Fruit fly (Drosophila melanogaster) whole organism, embryonic: ENCODE results near the gene CG7601.
A peak's percentile ranks its signal among the peaks of the same experiment; 100 is the strongest.

Experiments
- ATbp ChIP-seq: fragments of 200-800 bp; sonication (Bioruptor generic); optimal IDR thresholded peaks from 2 replicates; lab custom pipeline; 2017; ENCODE audit warnings: missing biosample characterization, mild to moderate bottlenecking, missing genetic modification characterization, missing genetic modification reagents
- Aef1 ChIP-seq: fragments of 200-800 bp; sonication (Bioruptor generic); IDR thresholded peaks from 3 replicates; pipeline ENCODE4 v1.3.6; 2022; ENCODE audit warnings: missing biosample characterization, missing genetic modification characterization
- CG10209 ChIP-seq: fragments of 200-800 bp; sonication (Bioruptor generic); optimal IDR thresholded peaks from 3 replicates; lab custom pipeline; 2017; ENCODE audit warnings: missing biosample characterization, mild to moderate bottlenecking, missing genetic modification characterization, missing genetic modification reagents
- CG10431 ChIP-seq: fragments of 200-800 bp; sonication (Bioruptor generic); optimal IDR thresholded peaks from 3 replicates; lab custom pipeline; 2018; ENCODE audit warnings: missing biosample characterization, mild to moderate bottlenecking, missing genetic modification characterization
- CG11247 ChIP-seq: fragments of 200-800 bp; sonication (Bioruptor generic); IDR thresholded peaks from 2 replicates; pipeline ENCODE4 v1.3.6; 2022; ENCODE audit warnings: missing biosample characterization, missing genetic modification characterization
- CG1603 ChIP-seq: fragments of 200-800 bp; sonication (Bioruptor generic); optimal IDR thresholded peaks from 2 replicates; lab custom pipeline; 2019; ENCODE audit warnings: missing biosample characterization, mild to moderate bottlenecking, missing genetic modification characterization, moderate library complexity
- CG17829 ChIP-seq: fragments of 200-800 bp; optimal IDR thresholded peaks from 2 replicates; lab custom pipeline; 2019; ENCODE audit warnings: missing biosample characterization, mild to moderate bottlenecking, missing genetic modification characterization, moderate library complexity
- CG18619 ChIP-seq: fragments of 200-800 bp; sonication (Bioruptor generic); optimal IDR thresholded peaks from 3 replicates; lab custom pipeline; 2017; ENCODE audit warnings: missing biosample characterization, mild to moderate bottlenecking, missing genetic modification characterization
- CG2712 ChIP-seq: fragments of 200-800 bp; optimal IDR thresholded peaks from 3 replicates; lab custom pipeline; 2019; ENCODE audit warnings: missing biosample characterization, mild to moderate bottlenecking, missing genetic modification characterization, moderate library complexity
- CG31441 ChIP-seq: fragments of 200-800 bp; sonication (Bioruptor generic); IDR thresholded peaks from 2 replicates; pipeline ENCODE4 v1.3.6; 2022; ENCODE audit warnings: missing biosample characterization, missing genetic modification characterization
- CG3407 ChIP-seq: fragments of 200-800 bp; sonication (Bioruptor generic); optimal IDR thresholded peaks from 2 replicates; lab custom pipeline; 2018; ENCODE audit warnings: missing biosample characterization, mild to moderate bottlenecking, missing genetic modification characterization
- CG3726 ChIP-seq: fragments of 200-800 bp; sonication (Bioruptor generic); IDR thresholded peaks from 3 replicates; pipeline ENCODE4, ENCODE4 v1.3.6; 2022; ENCODE audit warnings: missing biosample characterization, missing genetic modification characterization
- CG3847 ChIP-seq: fragments of 200-800 bp; sonication (Bioruptor generic); IDR thresholded peaks from 2 replicates; pipeline ENCODE4 v1.3.6; 2022; ENCODE audit warnings: missing biosample characterization, missing genetic modification characterization
- CG7357 ChIP-seq: fragments of 200-800 bp; sonication (Bioruptor generic); IDR thresholded peaks from 3 replicates; pipeline ENCODE4 v1.3.6; 2022; ENCODE audit warnings: missing biosample characterization, missing genetic modification characterization
- CG8765 ChIP-seq: fragments of 200-800 bp; sonication (Bioruptor generic); IDR thresholded peaks from 2 replicates; pipeline ENCODE4 v1.3.6; 2022; ENCODE audit warnings: missing biosample characterization, missing genetic modification characterization
- D19A ChIP-seq: fragments of 200-800 bp; optimal IDR thresholded peaks from 3 replicates; lab custom pipeline; 2019; ENCODE audit warnings: missing biosample characterization, mild to moderate bottlenecking, missing genetic modification characterization, moderate library complexity
- E2f1 ChIP-seq: fragments of 200-800 bp; sonication (Bioruptor generic); IDR thresholded peaks from 2 replicates; pipeline ENCODE4 v1.3.6; 2022; ENCODE audit warnings: missing biosample characterization, missing genetic modification characterization
- GATAe ChIP-seq: fragments of 200-800 bp; sonication (Bioruptor generic); conservative IDR thresholded peaks from 2 replicates; pipeline ENCODE4 v1.3.6; 2022; ENCODE audit warnings: missing biosample characterization, missing genetic modification characterization
- HLHmδ ChIP-seq: fragments of 200-800 bp; sonication (Bioruptor generic); optimal IDR thresholded peaks from 2 replicates; lab custom pipeline; 2018; ENCODE audit warnings: missing biosample characterization, mild to moderate bottlenecking, missing genetic modification characterization, moderate library complexity
- Hey ChIP-seq: fragments of 200-800 bp; sonication (Bioruptor generic); optimal IDR thresholded peaks from 3 replicates; lab custom pipeline; 2018; ENCODE audit warnings: missing biosample characterization, mild to moderate bottlenecking, missing genetic modification characterization
- Med ChIP-seq: fragments of 200-800 bp; sonication (Bioruptor generic); peaks from one replicate; lab custom pipeline; 2016; ENCODE audit warnings: missing biosample characterization, missing genetic modification characterization, mild to moderate bottlenecking, inconsistent platforms, moderate library complexity
- Ptx1 ChIP-seq: fragments of 200-800 bp; sonication (Bioruptor generic); IDR thresholded peaks from 2 replicates; pipeline ENCODE4 v1.3.6; 2022; ENCODE audit warnings: missing biosample characterization, missing genetic modification characterization
- Ravus ChIP-seq: fragments of 200-800 bp; sonication (Bioruptor generic); IDR thresholded peaks from 2 replicates; pipeline ENCODE4 v1.3.6; 2022; ENCODE audit warnings: missing biosample characterization, missing genetic modification characterization
- Side ChIP-seq: fragments of 200-800 bp; sonication (Bioruptor generic); optimal IDR thresholded peaks from 2 replicates; lab custom pipeline; 2016; ENCODE audit warnings: missing biosample characterization, missing genetic modification characterization
- Trl ChIP-seq, 3 experiments: fragments of >200 bp in 2 of 3; fragments of 200-800 bp in 1 of 3; sonication (Bioruptor generic) in 1 of 3; optimal IDR thresholded peaks; 2 replicates in 1 of 3; 3 replicates in 2 of 3; lab custom pipeline; 2016 to 2017; ENCODE audit warnings: missing biosample characterization in 1 of 3, missing genetic modification characterization in 1 of 3
- Xrp1 ChIP-seq: fragments of 200-800 bp; sonication (Bioruptor generic); IDR thresholded peaks from 2 replicates; pipeline ENCODE4 v1.3.6; 2022; ENCODE audit warnings: missing biosample characterization, missing genetic modification characterization
- aop ChIP-seq: fragments of 200-800 bp; sonication (Bioruptor generic); IDR thresholded peaks from 2 replicates; pipeline ENCODE4 v1.3.6; 2022; ENCODE audit warnings: missing biosample characterization, missing genetic modification characterization
- bab2 ChIP-seq: fragments of 200-800 bp; sonication (Bioruptor generic); optimal IDR thresholded peaks from 2 replicates; lab custom pipeline; 2016; ENCODE audit warnings: missing biosample characterization, missing genetic modification characterization
- bcd ChIP-seq: fragments of 200-800 bp; sonication (Bioruptor generic); optimal IDR thresholded peaks from 2 replicates; lab custom pipeline; 2017; ENCODE audit warnings: missing biosample characterization, mild to moderate bottlenecking, missing genetic modification characterization
- bsh ChIP-seq, 2 experiments: fragments of 200-800 bp; sonication (Bioruptor generic); optimal IDR thresholded peaks; 2 replicates each; lab custom pipeline; 2017 to 2018; ENCODE audit warnings: mild to moderate bottlenecking in 2 of 2, missing biosample characterization in 2 of 2, missing genetic modification characterization in 2 of 2, moderate library complexity in 1 of 2
- ci ChIP-seq: fragments of 200-800 bp; sonication (Bioruptor generic); IDR thresholded peaks from 3 replicates; pipeline ENCODE4 v1.3.6; 2022; ENCODE audit warnings: missing biosample characterization, missing genetic modification characterization
- croc ChIP-seq: fragments of 200-800 bp; sonication (Bioruptor generic); conservative IDR thresholded peaks from 3 replicates; pipeline ENCODE4 v1.3.6; 2022; ENCODE audit warnings: missing biosample characterization, missing genetic modification characterization
- danr ChIP-seq: fragments of 200-800 bp; sonication (Bioruptor generic); IDR thresholded peaks from 2 replicates; pipeline ENCODE4 v1.3.6; 2022; ENCODE audit warnings: missing biosample characterization, missing genetic modification characterization
- dpn ChIP-seq, 2 experiments: fragments of 200-800 bp; sonication (Bioruptor generic); optimal IDR thresholded peaks; 3 replicates each; lab custom pipeline; 2016; ENCODE audit warnings: missing biosample characterization in 2 of 2, missing genetic modification characterization in 2 of 2
- esg ChIP-seq: fragments of 200-800 bp; sonication (Bioruptor generic); conservative IDR thresholded peaks from 2 replicates; pipeline ENCODE4 v1.3.6; 2022; ENCODE audit warnings: missing biosample characterization, missing genetic modification characterization
- gcm ChIP-seq: fragments of 200-800 bp; sonication (Bioruptor generic); optimal IDR thresholded peaks from 2 replicates; lab custom pipeline; 2019; ENCODE audit warnings: missing biosample characterization, mild to moderate bottlenecking, missing genetic modification characterization, moderate library complexity
- hkb ChIP-seq, 2 experiments: fragments of 200-800 bp in 1 of 2; fragments of >200 bp in 1 of 2; sonication (Bioruptor generic) in 1 of 2; IDR thresholded peaks in 1 of 2; optimal IDR thresholded peaks in 1 of 2; 2 replicates each; pipeline versions ENCODE4 v1.3.6 to Lab custom; 2017 to 2022; ENCODE audit warnings: missing biosample characterization in 1 of 2, missing genetic modification characterization in 1 of 2
- jumu ChIP-seq: fragments of 200-800 bp; sonication (Bioruptor generic); optimal IDR thresholded peaks from 3 replicates; lab custom pipeline; 2016; ENCODE audit warnings: missing biosample characterization, missing genetic modification characterization
- pb ChIP-seq: fragments of 200-800 bp; sonication (Bioruptor generic); optimal IDR thresholded peaks from 3 replicates; lab custom pipeline; 2016; ENCODE audit warnings: missing biosample characterization, missing genetic modification characterization
- pho ChIP-seq: fragments of 200-800 bp; sonication (Bioruptor generic); optimal IDR thresholded peaks from 2 replicates; lab custom pipeline; 2016; ENCODE audit warnings: missing biosample characterization, missing genetic modification characterization
- pum ChIP-seq: fragments of 200-800 bp; sonication (Bioruptor generic); optimal IDR thresholded peaks from 2 replicates; lab custom pipeline; 2016; ENCODE audit warnings: missing biosample characterization, missing genetic modification characterization
- row ChIP-seq: fragments of 200-800 bp; sonication (Bioruptor generic); IDR thresholded peaks from 3 replicates; pipeline ENCODE4 v1.3.6; 2022; ENCODE audit warnings: missing biosample characterization, missing genetic modification characterization
- scrt ChIP-seq: fragments of 200-800 bp; sonication (Bioruptor generic); optimal IDR thresholded peaks from 2 replicates; lab custom pipeline; 2018; ENCODE audit warnings: missing biosample characterization, mild to moderate bottlenecking, missing genetic modification characterization, moderate library complexity
- sim ChIP-seq: fragments of 200-800 bp; sonication (Bioruptor generic); IDR thresholded peaks from 2 replicates; pipeline ENCODE4 v1.3.6; 2022; ENCODE audit warnings: missing biosample characterization, missing genetic modification characterization
- sima ChIP-seq: fragments of 200-800 bp; sonication (Bioruptor generic); optimal IDR thresholded peaks from 2 replicates; lab custom pipeline; 2016; ENCODE audit warnings: missing biosample characterization, missing genetic modification characterization
- slbo ChIP-seq: fragments of 200-800 bp; sonication (Bioruptor generic); IDR thresholded peaks from 2 replicates; pipeline ENCODE4 v1.3.6; 2022; ENCODE audit warnings: missing biosample characterization, missing genetic modification characterization
- sr ChIP-seq: fragments of 200-800 bp; sonication (Bioruptor generic); IDR thresholded peaks from 3 replicates; pipeline ENCODE4 v1.3.6; 2022; ENCODE audit warnings: missing biosample characterization, missing genetic modification characterization
- sug ChIP-seq: fragments of 200-800 bp; optimal IDR thresholded peaks from 2 replicates; lab custom pipeline; 2019; ENCODE audit warnings: missing biosample characterization, mild to moderate bottlenecking, missing genetic modification characterization, moderate library complexity
- tna ChIP-seq: fragments of 200-800 bp; sonication (Bioruptor generic); IDR thresholded peaks from 2 replicates; pipeline ENCODE4 v1.3.6; 2022; ENCODE audit warnings: missing biosample characterization, missing genetic modification characterization; ENCODE audit not compliant: partially characterized antibody
- wdn ChIP-seq: fragments of 200-800 bp; sonication (Bioruptor generic); IDR thresholded peaks from 2 replicates; pipeline ENCODE4 v1.3.6; 2022; ENCODE audit warnings: missing biosample characterization, missing genetic modification characterization

The CG7601 gene

dm6 chr3R:29699220-29699619 is 37.3 kb downstream of the CG7601 start (continued):
- TF ChIP-seq pum (peak; percentile 60), ci (GFP tag; lab: Robert Waterston, UW) (peak; percentile 48; the same call in 1 of the 3 replicates), bab2 (GFP tag; lab: Kevin White, UChicago) (peak; percentile 37), sr (0 out of 3 replicates have a peak, but pooled peaks have one; percentile 28), sima (GFP tag; lab: Kevin White, UChicago) (no peak), Med (GFP tag; lab: Kevin White, UChicago) (peak; percentile 78), CG11247 (GFP tag; lab: Robert Waterston, UW) (0 out of 2 replicates have a peak, but pooled peaks have one; percentile 6), sim (peak; percentile 58; the same call in 1 of the 2 replicates), Side (GFP tag; lab: Kevin White, UChicago) (peak; percentile 11), CG10209 (GFP tag; lab: Kevin White, UChicago) (no peak), wdn (GFP tag; lab: Robert Waterston, UW) (no peak), Xrp1 (GFP tag; lab: Robert Waterston, UW) (peak; percentile 84), croc (GFP tag; lab: Robert Waterston, UW) (peak; percentile 47; the same call in 2 of the 3 replicates), CG8765 (peak; percentile 35; the same call in 1 of the 2 replicates), bcd (GFP tag; lab: Kevin White, UChicago) (no peak), CG3847 (no peak), hkb (optimal IDR thresholded peaks at IDR 0.05; lab: Kevin White, UChicago) (no peak), hkb (GFP tag; IDR thresholded peaks at IDR 0.05; lab: Robert Waterston, UW) (peak; percentile 49), tna (GFP tag; lab: Robert Waterston, UW) (no peak), scrt (GFP tag; lab: Kevin White, UChicago) (no peak), pb (GFP tag; lab: Kevin White, UChicago) (peak; percentile 1), sug (tag; lab: Kevin White, UChicago) (no peak), pho (no peak), CG7357 (peak; percentile 58; the same call in 2 of the 3 replicates), Aef1 (GFP tag; lab: Robert Waterston, UW) (peak; percentile 32; the same call in 1 of the 3 replicates), slbo (GFP tag; lab: Robert Waterston, UW) (peak; percentile 15; the same call in 1 of the 2 replicates), HLHmδ (GFP tag; lab: Kevin White, UChicago) (no peak), esg (peak; percentile 59), bsh (GFP tag; optimal IDR thresholded peaks at IDR 0.05; lab: Kevin White, UChicago) (peak in 1 of 2 experiments; percentile 50), E2f1 (GFP tag; lab: Robert Waterston, UW) (peak; percentile 50), CG3407 (GFP tag; lab: Kevin White, UChicago) (peak; percentile 32), CG3726 (0 out of 3 replicates have a peak, but pooled peaks have one; percentile 49), Hey (tag; lab: Kevin White, UChicago) (no peak), CG31441 (GFP tag; lab: Robert Waterston, UW) (peak; percentile 66), Ptx1 (GFP tag; lab: Robert Waterston, UW) (peak; percentile 72), CG1603 (peak; percentile 74), D19A (tag; lab: Kevin White, UChicago) (peak; percentile 1), row (GFP tag; lab: Robert Waterston, UW) (peak; percentile 43; the same call in 2 of the 3 replicates), Trl (optimal IDR thresholded peaks at IDR 0.05; lab: Kevin White, UChicago) (no peak), Trl (GFP tag; optimal IDR thresholded peaks at IDR 0.05; lab: Kevin White, UChicago) (peak; percentile 51), CG17829 (tag; lab: Kevin White, UChicago) (peak; percentile 59), danr (GFP tag; lab: Robert Waterston, UW) (peak; percentile 52; the same call in 1 of the 2 replicates), gcm (GFP tag; lab: Kevin White, UChicago) (peak; percentile 4), dpn (GFP tag; optimal IDR thresholded peaks at IDR 0.05; lab: Kevin White, UChicago) (peak in 1 of 2 experiments; percentile 28), CG2712 (tag; lab: Kevin White, UChicago) (peak; percentile 78), aop (GFP tag; lab: Robert Waterston, UW) (0 out of 2 replicates have a peak, but pooled peaks have one; percentile 11), GATAe (GFP tag; lab: Robert Waterston, UW) (no peak), ATbp (GFP tag; lab: Kevin White, UChicago) (peak; percentile 57), CG10431 (GFP tag; lab: Kevin White, UChicago) (no peak), Ravus (GFP tag; lab: Robert Waterston, UW) (no peak), jumu (GFP tag; lab: Kevin White, UChicago) (peak; percentile 46), CG18619 (no peak)
